Worm (Caenorhabditis elegans): Measurements from ENCODE around the gene M6.4.
A peak's percentile ranks its signal among the peaks of the same experiment; 100 is the strongest.

Gene M6.4

DNA sequence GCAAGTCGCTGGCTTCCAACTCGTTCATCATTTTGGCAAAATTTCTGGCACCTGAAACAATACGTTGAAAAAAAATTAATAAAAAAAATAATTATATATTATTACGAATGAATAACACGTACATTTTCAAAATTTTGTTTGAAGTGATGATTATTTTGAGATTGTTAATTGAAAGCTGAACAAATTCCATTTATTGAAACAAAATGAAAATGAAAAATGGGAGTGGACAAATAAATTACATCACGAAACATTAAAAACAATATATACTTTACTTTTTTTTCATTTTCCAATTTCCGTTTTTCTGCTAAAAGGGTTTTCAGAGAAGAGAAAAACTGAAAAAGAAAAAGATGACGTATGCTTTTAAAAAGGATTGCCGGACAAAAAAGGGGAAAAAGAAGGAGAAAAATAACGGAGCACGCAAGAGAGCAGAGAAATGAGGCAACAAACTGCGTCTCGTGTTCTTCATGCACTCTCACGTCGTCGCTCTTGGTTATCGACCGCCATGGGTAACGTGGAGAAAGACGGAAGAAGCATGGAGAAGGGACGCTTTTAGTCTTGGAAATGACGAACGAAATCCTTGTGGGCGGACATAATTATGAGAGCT lies 32.8 kb downstream of the M6.4 start, which contains the start of gene rund-1 (continued):
- TF ChIP-seq nhr-19 (GFP tag; conservative IDR thresholded peaks at IDR 0.05), result no peak
- TF ChIP-seq nhr-77 (tag; optimal IDR thresholded peaks at IDR 0.05), result peak; percentile 33
- TF ChIP-seq fkh-10 (GFP tag; optimal IDR thresholded peaks at IDR 0.05), result peak; percentile 79
- TF ChIP-seq nhr-237 (tag; optimal IDR thresholded peaks at IDR 0.05), result no peak
- TF ChIP-seq nhr-11 (tag; optimal IDR thresholded peaks at IDR 0.05), result no peak
- TF ChIP-seq mdl-1 (tag; optimal IDR thresholded peaks at IDR 0.05), result no peak
- no peak for TF ChIP-seq F16B12.6 (tag; optimal IDR thresholded peaks at IDR 0.05)
- peak; percentile 19 for TF ChIP-seq jun-1 (tag; optimal IDR thresholded peaks at IDR 0.05)
- no peak for TF ChIP-seq ama-1 (optimal IDR thresholded peaks at IDR 0.05)
- no peak for TF ChIP-seq blmp-1 (tag; optimal IDR thresholded peaks at IDR 0.05)
- TF ChIP-seq sptf-1 (tag; optimal IDR thresholded peaks at IDR 0.05), result no peak
- TF ChIP-seq isw-1 (GFP tag; IDR thresholded peaks at IDR 0.05), result peak; percentile 31
- peak; percentile 40 for TF ChIP-seq skn-1 (tag; optimal IDR thresholded peaks at IDR 0.05)
- peak; percentile 66 for TF ChIP-seq swsn-7 (tag; optimal IDR thresholded peaks at IDR 0.05)
- peak; percentile 6 for TF ChIP-seq fos-1 (tag; optimal IDR thresholded peaks at IDR 0.05)
- peak; percentile 56 for TF ChIP-seq snu-23 (GFP tag; optimal IDR thresholded peaks at IDR 0.05)
- peak; percentile 98 for TF ChIP-seq fkh-8 (tag; optimal IDR thresholded peaks at IDR 0.05)

DNA sequence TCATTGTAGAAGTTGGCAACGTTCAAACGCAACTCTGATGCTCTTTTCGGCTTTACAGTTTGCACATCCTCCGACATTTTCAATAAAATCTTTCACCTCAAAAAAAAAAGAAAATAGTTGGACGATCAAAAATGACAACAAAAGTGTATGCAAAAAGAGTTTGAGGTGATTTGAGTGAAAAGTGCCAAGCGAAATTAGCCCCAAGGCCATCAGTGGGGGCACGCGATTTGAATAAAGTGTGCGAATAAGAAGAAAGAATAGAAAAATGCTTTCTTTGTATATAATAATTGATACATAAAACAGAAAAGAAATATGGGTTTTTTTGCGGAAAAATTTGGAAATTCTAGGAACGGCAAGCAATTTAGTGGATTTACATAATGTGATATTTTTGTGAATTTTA lies 37.1 kb downstream of the M6.4 start, which contains the start of gene T19D7.5:
T19D7.5 (minus strand) TSS at position 101 of the 400 bp plus-strand sequence.
- TF ChIP-seq ztf-11 (tag; optimal IDR thresholded peaks at IDR 0.05) (no peak), hpl-2 (GFP tag; optimal IDR thresholded peaks at IDR 0.05) (no peak), nhr-84 (tag; optimal IDR thresholded peaks at IDR 0.05) (no peak), lin-14 (GFP tag; optimal IDR thresholded peaks at IDR 0.05) (peak; percentile 9), fos-1 (tag; optimal IDR thresholded peaks at IDR 0.05) (no peak), ceh-90 (tag; optimal IDR thresholded peaks at IDR 0.05) (no peak), dpl-1 (GFP tag; optimal IDR thresholded peaks at IDR 0.05) (no peak)

DNA sequence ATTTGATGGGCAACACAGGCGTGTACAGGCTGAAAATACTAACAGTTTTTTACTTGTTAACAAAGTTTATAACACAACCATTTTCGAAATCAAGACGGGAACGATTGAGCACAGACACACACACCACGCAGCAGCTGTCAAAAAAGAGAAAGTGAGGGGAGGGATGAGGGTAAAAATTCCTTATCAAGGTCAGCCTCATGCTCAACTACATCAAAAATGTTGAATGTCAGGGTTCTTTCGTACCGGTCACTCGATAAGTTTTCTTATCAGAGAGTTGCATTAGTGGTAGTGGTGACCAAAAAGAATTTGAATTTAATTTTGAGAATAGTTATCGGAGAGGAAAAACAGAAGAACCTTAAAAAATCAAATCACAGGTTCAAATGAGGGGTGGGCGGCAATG lies 41.6 kb downstream of the M6.4 start, which contains the start of gene T19D7.6:
T19D7.6 (minus strand) TSS at position 198 of the 400 bp plus-strand sequence.
- TF ChIP-seq efl-1 (optimal IDR thresholded peaks at IDR 0.05) (no peak), efl-1 (GFP tag; optimal IDR thresholded peaks at IDR 0.05 in 1 of 2) (peak in 1 of 2 experiments; percentile 2), dsc-1 (tag; optimal IDR thresholded peaks at IDR 0.05) (no peak), C04F5.9 (tag; optimal IDR thresholded peaks at IDR 0.05) (no peak), egl-13 (tag; optimal IDR thresholded peaks at IDR 0.05) (no peak), mdl-1 (tag; optimal IDR thresholded peaks at IDR 0.05) (no peak), elt-2 (tag; optimal IDR thresholded peaks at IDR 0.05) (peak; percentile 43), hlh-17 (GFP tag; optimal IDR thresholded peaks at IDR 0.05; ENCODE audit: borderline replicate concordance) (no peak), lin-35 (GFP tag; optimal IDR thresholded peaks at IDR 0.05) (peak in 1 of 2 experiments; percentile 20)

DNA sequence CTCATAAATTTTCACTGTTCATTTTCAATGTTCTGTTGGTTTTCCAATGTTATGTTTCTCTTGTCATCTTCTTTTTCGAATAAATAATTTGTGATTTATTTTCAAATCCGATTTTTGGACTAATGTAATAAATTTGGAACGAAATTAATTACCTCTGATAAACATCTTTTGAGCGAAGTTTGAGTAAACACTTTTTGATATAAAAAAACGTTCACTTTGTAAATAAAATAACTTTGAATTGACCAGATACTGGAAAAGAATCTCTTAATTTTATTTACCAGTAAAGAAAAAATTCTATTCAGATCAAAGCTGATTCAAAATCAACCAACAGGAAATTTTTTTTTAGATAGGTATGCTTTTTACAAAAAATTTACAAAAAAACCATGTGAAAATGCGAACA lies 42.8 kb downstream of the M6.4 start, which contains the start of gene lgc-32:
lgc-32 (plus strand) TSS at position 301 of the 400 bp plus-strand sequence.
- no peak for TF ChIP-seq fkh-8 (tag; optimal IDR thresholded peaks at IDR 0.05)
- TF ChIP-seq nhr-85 (tag), result peak; percentile 15
- no peak for TF ChIP-seq nhr-90 (tag; optimal IDR thresholded peaks at IDR 0.05; ENCODE audit: poor library complexity)

DNA sequence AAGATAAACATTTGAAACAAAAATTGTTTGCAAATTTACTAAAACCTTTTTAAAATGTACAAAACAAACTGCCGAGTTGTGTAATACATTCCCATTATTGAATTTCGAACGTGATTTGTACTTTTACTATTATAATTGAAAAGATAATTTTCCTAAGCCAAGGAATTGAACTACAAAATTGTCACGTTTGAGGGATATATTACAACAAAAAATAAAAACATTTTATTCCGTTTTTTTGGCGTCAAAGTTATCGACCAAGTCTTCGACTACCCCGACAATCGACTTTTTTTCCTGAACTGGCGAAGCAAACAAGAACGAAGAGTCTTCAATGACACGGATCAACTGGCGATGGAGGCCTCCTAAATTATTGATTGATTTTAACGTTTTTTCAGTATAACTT lies 51.9 kb downstream of the M6.4 start, which contains the start of gene T19D7.7:
T19D7.7 (minus strand) TSS at position 101 of the 400 bp plus-strand sequence.
- TF ChIP-seq grh-1 (GFP tag; IDR thresholded peaks at IDR 0.05), result no peak
- no peak for TF ChIP-seq mep-1 (tag; optimal IDR thresholded peaks at IDR 0.05)
- no peak for TF ChIP-seq hlh-17 (GFP tag; optimal IDR thresholded peaks at IDR 0.05; ENCODE audit: borderline replicate concordance)
- TF ChIP-seq ces-1 (GFP tag; optimal IDR thresholded peaks at IDR 0.05), result no peak
- no peak for TF ChIP-seq nhr-20 (tag; optimal IDR thresholded peaks at IDR 0.05)
- no peak for TF ChIP-seq nhr-19 (GFP tag; conservative IDR thresholded peaks at IDR 0.05)
- TF ChIP-seq fkh-8 (tag; optimal IDR thresholded peaks at IDR 0.05), result no peak
- TF ChIP-seq aly-2 (tag; optimal IDR thresholded peaks at IDR 0.05), result no peak
- TF ChIP-seq zip-4 (GFP tag; optimal IDR thresholded peaks at IDR 0.05), result no peak
- TF ChIP-seq swsn-7 (tag; optimal IDR thresholded peaks at IDR 0.05), result no peak
- TF ChIP-seq lin-39 (tag; optimal IDR thresholded peaks at IDR 0.05), result no peak
- no peak for TF ChIP-seq hlh-4 (tag; optimal IDR thresholded peaks at IDR 0.05)
- TF ChIP-seq unc-30 (tag; optimal IDR thresholded peaks at IDR 0.05), result no peak
- TF ChIP-seq ztf-4 (tag; optimal IDR thresholded peaks at IDR 0.05), result no peak
- no peak for TF ChIP-seq ceh-88 (GFP tag; IDR thresholded peaks at IDR 0.05)
- TF ChIP-seq lin-35 (GFP tag; optimal IDR thresholded peaks at IDR 0.05), result no peak
- no peak for TF ChIP-seq efl-1 (optimal IDR thresholded peaks at IDR 0.05)
- no peak for TF ChIP-seq efl-1 (GFP tag; optimal IDR thresholded peaks at IDR 0.05 in 1 of 2)
- TF ChIP-seq nhr-85 (tag), result no peak
- no peak for TF ChIP-seq elt-3 (tag; optimal IDR thresholded peaks at IDR 0.05)
- TF ChIP-seq mef-2 (tag; optimal IDR thresholded peaks at IDR 0.05), result no peak
